Fruit fly (Drosophila melanogaster) Kc167 (cell line): ENCODE data around the gene CG15020.

Experiments used
- Myc ChIP-seq: fragments of >200 bp; optimal IDR thresholded peaks from 2 replicates; lab custom pipeline; 2017; ENCODE audit warnings: missing external identifiers
- psq ChIP-seq: fragments of >200 bp; optimal IDR thresholded peaks from 2 replicates; lab custom pipeline; 2017; ENCODE audit warnings: missing external identifiers

DNA sequence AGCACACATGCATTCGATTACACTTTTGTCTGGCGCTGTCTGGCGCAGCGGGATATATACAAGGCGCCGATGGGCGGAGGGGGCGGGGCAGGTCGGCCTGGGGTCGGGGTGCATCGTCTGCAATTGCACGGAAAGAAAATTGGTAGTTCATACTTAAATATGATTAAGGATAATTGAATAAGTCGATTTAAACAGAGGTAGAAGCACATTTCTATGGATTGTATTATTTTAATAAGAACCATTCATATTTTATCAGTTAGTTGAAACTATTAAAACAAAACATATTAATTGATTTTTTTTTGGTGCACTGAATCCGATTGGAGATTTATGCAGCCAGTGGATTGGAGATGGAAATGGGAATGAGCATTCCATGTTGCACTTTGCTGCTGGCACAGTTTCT is 21.6 kb upstream of the CG15020 start:
- TF ChIP-seq Myc (no peak), psq (lab: Kevin White, UChicago) (no peak)
